Worm (Caenorhabditis elegans) whole organism, L1 larva: Measurements from ENCODE around the gene F34H10.4.

ENCODE experiments used
- C34B4.2 ChIP-seq: sonication (generic microtip); optimal IDR thresholded peaks from 2 replicates; lab custom pipeline; 2017; ENCODE audit warnings: mild to moderate bottlenecking, missing genetic modification characterization, missing compliant biosample characterization
- Y116A8C.19 ChIP-seq: sonication (generic microtip); optimal IDR thresholded peaks from 2 replicates; lab custom pipeline; 2016; ENCODE audit warnings: missing compliant biosample characterization, missing genetic modification characterization, borderline replicate concordance
- aha-1 ChIP-seq: fragments of 150-350 bp; optimal IDR thresholded peaks from 2 replicates; lab custom pipeline; 2014; ENCODE audit warnings: missing biosample characterization, missing genetic modification characterization
- alr-1 ChIP-seq: fragments of 200-800 bp; sonication (Bioruptor generic); optimal IDR thresholded peaks from 2 replicates; lab custom pipeline; 2018; ENCODE audit warnings: borderline replicate concordance, mild to moderate bottlenecking, missing genetic modification characterization, missing compliant biosample characterization
- aly-2 ChIP-seq: fragments of 150-350 bp; optimal IDR thresholded peaks from 2 replicates; lab custom pipeline; 2014; ENCODE audit warnings: missing biosample characterization, missing genetic modification characterization
- ama-1 ChIP-seq: fragments of 150-350 bp; optimal IDR thresholded peaks from 2 replicates; lab custom pipeline; 2014
- blmp-1 ChIP-seq: fragments of 150-350 bp; optimal IDR thresholded peaks from 2 replicates; lab custom pipeline; 2014; ENCODE audit warnings: missing biosample characterization, missing genetic modification characterization
- ceh-63 ChIP-seq: fragments of 200-800 bp; sonication (Bioruptor generic); optimal IDR thresholded peaks from 2 replicates; lab custom pipeline; 2018; ENCODE audit warnings: mild to moderate bottlenecking, missing genetic modification characterization, missing compliant biosample characterization
- ceh-82 ChIP-seq, 3 experiments: fragments of 150-350 bp in 1 of 3; sonication (generic microtip) in 2 of 3; optimal IDR thresholded peaks; 2 replicates each; lab custom pipeline; 2014 to 2017; ENCODE audit warnings: missing biosample characterization in 3 of 3, missing genetic modification characterization in 3 of 3
- ceh-90 ChIP-seq: sonication (generic microtip); optimal IDR thresholded peaks from 2 replicates; lab custom pipeline; 2016; ENCODE audit warnings: missing genetic modification characterization, missing compliant biosample characterization
- ces-1 ChIP-seq: fragments of 150-350 bp; optimal IDR thresholded peaks from 2 replicates; lab custom pipeline; 2014; ENCODE audit warnings: missing biosample characterization, missing genetic modification reagents, missing genetic modification characterization
- dpl-1 ChIP-seq, 3 experiments: fragments of 150-350 bp in 2 of 3; sonication (generic microtip) in 1 of 3; optimal IDR thresholded peaks; 2 replicates each; lab custom pipeline; 2014 to 2017; ENCODE audit warnings: missing biosample characterization in 3 of 3, missing genetic modification characterization in 3 of 3, missing genetic modification reagents in 3 of 3
- efl-1 ChIP-seq, 4 experiments: fragments of 150-350 bp; optimal IDR thresholded peaks in 3 of 4; peaks in 1 of 4; 1 replicate in 1 of 4; 2 replicates in 3 of 4; lab custom pipeline; 2014; ENCODE audit warnings: missing biosample characterization in 2 of 4, missing genetic modification characterization in 2 of 4, missing genetic modification reagents in 2 of 4
- efl-3 ChIP-seq: fragments of 200-800 bp; sonication (Bioruptor generic); optimal IDR thresholded peaks from 2 replicates; lab custom pipeline; 2018; ENCODE audit warnings: mild to moderate bottlenecking, missing genetic modification characterization, missing compliant biosample characterization
- elt-2 ChIP-seq: sonication (generic microtip); optimal IDR thresholded peaks from 2 replicates; lab custom pipeline; 2016; ENCODE audit warnings: missing genetic modification characterization, mild to moderate bottlenecking, inconsistent platforms, missing compliant biosample characterization, missing genetic modification reagents
- elt-3 ChIP-seq, 6 experiments: fragments of 150-350 bp in 1 of 6; sonication (generic microtip); optimal IDR thresholded peaks; 2 replicates each; lab custom pipeline; 2017 to 2018; ENCODE audit warnings: missing biosample characterization in 6 of 6, missing genetic modification characterization in 6 of 6, inconsistent platforms in 1 of 6
- fkh-10 ChIP-seq: sonication (generic microtip); optimal IDR thresholded peaks from 2 replicates; lab custom pipeline; 2017; ENCODE audit warnings: missing biosample characterization, missing genetic modification reagents, missing genetic modification characterization
- fkh-8 ChIP-seq: sonication (generic microtip); optimal IDR thresholded peaks from 2 replicates; lab custom pipeline; 2016; ENCODE audit warnings: mild to moderate bottlenecking, missing genetic modification characterization, missing compliant biosample characterization
- fos-1 ChIP-seq: fragments of 150-350 bp; optimal IDR thresholded peaks from 2 replicates; lab custom pipeline; 2014; ENCODE audit warnings: missing biosample characterization, missing genetic modification characterization
- grh-1 ChIP-seq: fragments of 200-800 bp; sonication (Bioruptor generic); IDR thresholded peaks from 2 replicates; pipeline ENCODE4 v1.3.6; 2022; ENCODE audit warnings: missing genetic modification reagents, missing genetic modification characterization, missing compliant biosample characterization
- hlh-17 ChIP-seq: fragments of 200-800 bp; sonication (Bioruptor generic); optimal IDR thresholded peaks from 2 replicates; lab custom pipeline; 2018; ENCODE audit warnings: missing genetic modification characterization, mild to moderate bottlenecking, missing compliant biosample characterization, moderate library complexity, borderline replicate concordance
- hpl-2 ChIP-seq: fragments of 150-350 bp; optimal IDR thresholded peaks from 2 replicates; lab custom pipeline; 2014; ENCODE audit warnings: missing biosample characterization, missing genetic modification reagents, missing genetic modification characterization
- irx-1 ChIP-seq: sonication (generic microtip); optimal IDR thresholded peaks from 2 replicates; lab custom pipeline; 2016; ENCODE audit warnings: missing genetic modification characterization, missing compliant biosample characterization
- lin-13 ChIP-seq: fragments of 150-350 bp; optimal IDR thresholded peaks from 2 replicates; lab custom pipeline; 2014; ENCODE audit warnings: missing biosample characterization, missing genetic modification reagents, missing genetic modification characterization
- lin-14 ChIP-seq: fragments of 200-800 bp; sonication (Bioruptor generic); optimal IDR thresholded peaks from 2 replicates; lab custom pipeline; 2018; ENCODE audit warnings: mild to moderate bottlenecking, missing genetic modification characterization, moderate library complexity, missing compliant biosample characterization
- lin-15B ChIP-seq: fragments of 150-350 bp; sonication (generic microtip); optimal IDR thresholded peaks from 3 replicates; lab custom pipeline; 2014; ENCODE audit warnings: missing biosample characterization, missing genetic modification characterization
- lin-35 ChIP-seq, 2 experiments: fragments of 150-350 bp; optimal IDR thresholded peaks; 2 replicates each; lab custom pipeline; 2014; ENCODE audit warnings: missing biosample characterization in 2 of 2, missing genetic modification characterization in 2 of 2, missing genetic modification reagents in 2 of 2
- lsy-2 ChIP-seq, 2 experiments: fragments of 150-350 bp; optimal IDR thresholded peaks; 2 replicates each; lab custom pipeline; 2014; ENCODE audit warnings: missing biosample characterization in 2 of 2, missing genetic modification characterization in 2 of 2
- mab-9 ChIP-seq: fragments of 200-800 bp; sonication (Bioruptor generic); IDR thresholded peaks from 2 replicates; pipeline ENCODE4 v1.3.6; 2022; ENCODE audit warnings: missing genetic modification reagents, missing genetic modification characterization, missing compliant biosample characterization
- mep-1 ChIP-seq: fragments of 150-350 bp; optimal IDR thresholded peaks from 2 replicates; lab custom pipeline; 2014; ENCODE audit warnings: missing biosample characterization, missing genetic modification characterization
- nhr-19 ChIP-seq: fragments of 200-800 bp; sonication (Bioruptor generic); conservative IDR thresholded peaks from 2 replicates; pipeline ENCODE4 v1.3.6; 2022; ENCODE audit warnings: missing genetic modification characterization, missing compliant biosample characterization
- nhr-20 ChIP-seq: sonication (generic microtip); optimal IDR thresholded peaks from 2 replicates; lab custom pipeline; 2016; ENCODE audit warnings: mild to moderate bottlenecking, missing genetic modification characterization, missing compliant biosample characterization
- nhr-237 ChIP-seq: fragments of 150-350 bp; optimal IDR thresholded peaks from 2 replicates; lab custom pipeline; 2014; ENCODE audit warnings: missing biosample characterization, missing genetic modification characterization
- nhr-47 ChIP-seq: sonication (generic microtip); optimal IDR thresholded peaks from 2 replicates; lab custom pipeline; 2016; ENCODE audit warnings: mild to moderate bottlenecking, missing genetic modification characterization, moderate library complexity, missing compliant biosample characterization
- nhr-77 ChIP-seq: fragments of 150-350 bp; optimal IDR thresholded peaks from 2 replicates; lab custom pipeline; 2014; ENCODE audit warnings: missing biosample characterization, missing genetic modification characterization
- nhr-90 ChIP-seq: sonication (generic microtip); optimal IDR thresholded peaks from 2 replicates; lab custom pipeline; 2016; ENCODE audit warnings: mild to moderate bottlenecking, missing genetic modification characterization, missing compliant biosample characterization; ENCODE audit not compliant: poor library complexity
- skn-1 ChIP-seq: fragments of 150-350 bp; optimal IDR thresholded peaks from 2 replicates; lab custom pipeline; 2014; ENCODE audit warnings: missing biosample characterization, missing genetic modification characterization
- snu-23 ChIP-seq: sonication (generic microtip); optimal IDR thresholded peaks from 2 replicates; lab custom pipeline; 2016; ENCODE audit warnings: missing genetic modification characterization, missing compliant biosample characterization
- sox-4 ChIP-seq: sonication (generic microtip); optimal IDR thresholded peaks from 2 replicates; lab custom pipeline; 2016; ENCODE audit warnings: missing genetic modification characterization, missing compliant biosample characterization
- sptf-1 ChIP-seq: fragments of 150-350 bp; optimal IDR thresholded peaks from 2 replicates; lab custom pipeline; 2014; ENCODE audit warnings: missing biosample characterization, missing genetic modification characterization
- sup-37 ChIP-seq: fragments of 200-800 bp; sonication (Bioruptor generic); optimal IDR thresholded peaks from 2 replicates; lab custom pipeline; 2018; ENCODE audit warnings: mild to moderate bottlenecking, missing genetic modification characterization, missing compliant biosample characterization
- tbx-2 ChIP-seq: sonication (generic microtip); optimal IDR thresholded peaks from 2 replicates; lab custom pipeline; 2016; ENCODE audit warnings: missing genetic modification characterization, missing compliant biosample characterization
- tlp-1 ChIP-seq: fragments of 150-350 bp; optimal IDR thresholded peaks from 2 replicates; lab custom pipeline; 2014; ENCODE audit warnings: missing biosample characterization, missing genetic modification characterization
- unc-62 ChIP-seq: fragments of 150-350 bp; optimal IDR thresholded peaks from 2 replicates; lab custom pipeline; 2014; ENCODE audit warnings: missing biosample characterization, missing genetic modification reagents, missing genetic modification characterization
- unc-98 ChIP-seq: fragments of 200-800 bp; sonication (Bioruptor generic); IDR thresholded peaks from 2 replicates; pipeline ENCODE4 v1.3.6; 2022; ENCODE audit warnings: missing genetic modification characterization, missing compliant biosample characterization
- xbp-1 ChIP-seq: sonication (generic microtip); optimal IDR thresholded peaks from 2 replicates; lab custom pipeline; 2016; ENCODE audit warnings: missing genetic modification characterization, missing compliant biosample characterization
- ztf-11 ChIP-seq, 2 experiments: sonication (generic microtip); optimal IDR thresholded peaks; 2 replicates each; lab custom pipeline; 2016 to 2017; ENCODE audit warnings: missing genetic modification characterization in 2 of 2, missing biosample characterization in 1 of 2, missing compliant biosample characterization in 1 of 2
- ztf-4 ChIP-seq: fragments of 150-350 bp; optimal IDR thresholded peaks from 2 replicates; lab custom pipeline; 2014; ENCODE audit warnings: missing biosample characterization, missing genetic modification characterization

Gene F34H10.4

DNA sequence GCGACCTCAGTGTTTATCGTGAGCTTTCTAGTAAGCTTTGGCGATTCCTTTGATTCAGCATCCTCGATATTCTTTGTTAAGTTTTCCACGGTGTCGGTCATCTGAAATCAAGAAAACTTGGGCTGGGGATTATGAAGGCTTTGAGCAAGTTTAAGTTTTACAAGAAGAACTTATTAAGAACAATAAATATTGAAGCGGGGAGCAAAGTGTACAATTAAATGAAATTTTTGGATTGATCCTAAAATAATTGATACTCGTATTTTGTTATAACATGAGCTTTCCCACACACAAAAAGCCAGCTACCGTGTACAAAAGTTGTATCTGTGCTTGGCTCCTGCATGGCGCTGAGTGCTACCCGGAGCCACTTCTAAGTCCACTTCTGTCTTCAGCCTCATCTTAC is 13.4 kb upstream of the F34H10.4 start, which contains the start of gene F34H10.3:
Gene F34H10.3, minus strand, starts transcription at position 101 of the 400 bp plus-strand sequence.
- TF ChIP-seq fos-1 (no peak), alr-1 (tag; lab: Kevin White, UChicago) (no peak), dpl-1 (GFP tag; optimal IDR thresholded peaks at IDR 0.05; lab: Kevin White, UChicago) (no peak), aly-2 (tag; lab: Kevin White, UChicago) (no peak), nhr-237 (tag; lab: Kevin White, UChicago) (no peak), hlh-17 (GFP tag; lab: Kevin White, UChicago) (no peak), elt-3 (tag; optimal IDR thresholded peaks at IDR 0.05; lab: Kevin White, UChicago) (no peak), tbx-2 (tag; lab: Kevin White, UChicago) (no peak), ceh-63 (GFP tag; lab: Kevin White, UChicago) (no peak), ztf-4 (tag; lab: Kevin White, UChicago) (no peak), aha-1 (tag; lab: Kevin White, UChicago) (no peak), grh-1 (no peak), ces-1 (GFP tag; lab: Kevin White, UChicago) (no peak), nhr-20 (no peak), tlp-1 (tag; lab: Kevin White, UChicago) (no peak), sox-4 (tag; lab: Kevin White, UChicago) (no peak), efl-3 (GFP tag; lab: Kevin White, UChicago) (no peak)

DNA sequence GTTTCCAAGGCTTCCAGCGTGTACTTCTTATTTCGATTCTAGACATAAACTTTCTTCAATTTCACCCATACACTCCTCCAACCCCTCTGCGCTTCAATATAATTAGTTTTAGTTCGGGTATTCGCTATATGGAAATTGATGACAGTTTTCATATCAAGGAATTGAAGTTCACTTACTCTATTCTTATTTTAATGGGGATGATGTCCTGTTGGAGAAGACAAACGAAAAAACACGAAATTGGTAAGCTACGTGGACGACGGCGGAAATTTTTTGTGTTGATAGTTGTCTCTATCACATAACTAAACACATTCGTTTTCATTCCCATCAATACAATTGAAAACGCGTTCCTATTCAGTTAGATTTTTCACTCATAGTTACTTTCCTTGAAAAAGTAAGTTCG is 12.9 kb upstream of the F34H10.4 start, which contains the start of gene F34H10.5:
Gene F34H10.5, plus strand, starts transcription at position 301 of the 400 bp plus-strand sequence.
- TF ChIP-seq unc-98 (GFP tag; lab: Robert Waterston, UW) (no peak), sptf-1 (tag; lab: Kevin White, UChicago) (no peak), mab-9 (GFP tag; lab: Robert Waterston, UW) (no peak), efl-3 (GFP tag; lab: Kevin White, UChicago) (no peak), ama-1 (no peak), ztf-11 (tag; optimal IDR thresholded peaks at IDR 0.05; lab: Kevin White, UChicago) (no peak), nhr-19 (GFP tag; lab: Robert Waterston, UW) (no peak), sup-37 (GFP tag; lab: Kevin White, UChicago) (no peak), hpl-2 (GFP tag; lab: Kevin White, UChicago) (no peak), alr-1 (tag; lab: Kevin White, UChicago) (no peak), skn-1 (tag; lab: Kevin White, UChicago) (no peak), xbp-1 (tag; lab: Kevin White, UChicago) (no peak), unc-62 (no peak), ceh-90 (tag; lab: Kevin White, UChicago) (no peak), mep-1 (tag; lab: Kevin White, UChicago) (no peak)

DNA sequence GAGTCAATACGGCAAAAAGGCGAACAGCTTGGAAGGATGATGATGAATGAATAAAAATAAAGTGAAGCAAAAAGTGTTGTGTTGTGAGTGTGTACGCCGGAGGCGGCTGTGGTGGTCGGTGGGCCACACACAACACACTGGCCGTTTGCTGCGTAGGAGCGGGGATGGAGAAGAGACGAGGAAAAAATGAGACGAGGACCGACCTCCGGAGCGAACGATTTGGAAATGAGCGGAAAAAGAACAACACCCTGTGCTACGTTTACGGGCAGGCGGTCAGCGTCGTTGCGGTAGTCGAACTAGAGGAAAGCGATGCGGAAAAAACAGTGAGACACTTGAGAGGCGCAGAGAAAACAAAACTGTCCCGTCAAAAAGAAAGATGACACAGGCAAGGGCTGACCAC is 11.2 kb upstream of the F34H10.4 start:
- TF ChIP-seq alr-1 (tag; lab: Kevin White, UChicago) (no peak), snu-23 (no peak), nhr-47 (tag; lab: Kevin White, UChicago) (no peak), fkh-10 (GFP tag; lab: Kevin White, UChicago) (no peak), ceh-82 (tag; optimal IDR thresholded peaks at IDR 0.05; lab: Kevin White, UChicago) (peak in 1 of 3 experiments; percentile 2), elt-2 (tag; lab: Kevin White, UChicago) (no peak), lin-35 (GFP tag; optimal IDR thresholded peaks at IDR 0.05; lab: Kevin White, UChicago) (peak in 1 of 2 experiments; percentile 5), lsy-2 (tag; optimal IDR thresholded peaks at IDR 0.05; lab: Kevin White, UChicago) (no peak), C34B4.2 (tag; lab: Kevin White, UChicago) (no peak), Y116A8C.19 (tag; lab: Kevin White, UChicago) (no peak), lin-15B (tag; lab: Kevin White, UChicago) (no peak), ama-1 (no peak), nhr-90 (tag; lab: Kevin White, UChicago) (no peak), efl-1 (optimal IDR thresholded peaks at IDR 0.05; lab: Kevin White, UChicago) (no peak), efl-1 (GFP tag; optimal IDR thresholded peaks at IDR 0.05 in 1 of 2; lab: Kevin White, UChicago) (peak in 1 of 2 experiments; percentile 53), nhr-77 (no peak), irx-1 (tag; lab: Kevin White, UChicago) (no peak), lin-14 (GFP tag; lab: Kevin White, UChicago) (peak; percentile 20), unc-98 (GFP tag; lab: Robert Waterston, UW) (no peak), blmp-1 (tag; lab: Kevin White, UChicago) (peak; percentile 25), lin-13 (GFP tag; lab: Kevin White, UChicago) (no peak), sup-37 (GFP tag; lab: Kevin White, UChicago) (no peak), fkh-8 (tag; lab: Kevin White, UChicago) (no peak), ztf-4 (tag; lab: Kevin White, UChicago) (no peak)
